Fruit fly (Drosophila melanogaster): ENCODE results near the gene sloth2.

The sloth2 gene

DNA sequence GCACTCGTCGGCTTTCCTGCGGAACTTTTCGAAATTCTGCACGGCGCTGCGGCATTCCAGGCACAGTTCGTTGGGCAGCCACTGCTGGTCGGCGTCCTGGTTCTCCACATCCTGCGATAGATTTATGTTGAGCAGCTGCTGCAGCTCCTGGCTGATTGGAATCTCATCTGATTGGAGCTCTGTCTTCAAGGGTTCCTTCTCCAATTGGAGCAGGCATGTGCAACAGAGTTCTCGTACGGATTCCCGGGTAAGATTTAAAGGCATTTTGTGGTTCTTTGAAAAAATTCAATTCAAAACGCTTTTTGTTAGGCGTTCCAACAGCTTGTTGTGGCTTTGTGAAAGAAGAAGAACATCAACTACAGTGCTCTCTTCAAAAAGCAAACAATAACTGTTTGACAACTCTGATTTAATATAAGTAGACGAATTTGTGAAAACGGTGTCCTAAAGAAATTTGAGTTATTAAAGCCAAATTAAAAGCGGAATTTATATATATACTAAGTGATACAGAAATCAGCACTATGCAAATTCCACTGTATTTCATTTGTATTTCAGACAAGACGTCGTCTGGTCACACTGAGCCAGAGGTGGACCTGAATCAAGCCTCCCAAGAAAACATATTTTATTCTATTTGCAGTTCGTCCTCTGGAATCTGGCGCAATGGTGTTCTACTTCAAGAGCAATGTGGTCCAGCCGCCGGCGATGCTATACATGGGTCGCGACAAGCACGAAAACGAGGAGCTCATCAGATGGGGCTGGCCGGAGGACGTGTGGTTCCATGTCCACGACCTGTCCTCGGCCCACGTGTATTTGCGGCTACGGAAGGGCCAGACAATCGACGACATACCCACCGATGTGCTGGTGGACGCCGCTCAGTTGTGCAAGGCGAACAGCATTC lies 2.4 kb downstream of the sloth2 start, which contains the start of the genes CG3032 and CG4593 (continued):
- TF ChIP-seq grau (tag; optimal IDR thresholded peaks at IDR 0.05) (peak; percentile 97), Atf6 (GFP tag; IDR thresholded peaks at IDR 0.05) (peak; percentile 88), cg (GFP tag; optimal IDR thresholded peaks at IDR 0.05) (no peak), Oli (tag; optimal IDR thresholded peaks at IDR 0.05) (peak; percentile 75), vnd (GFP tag; IDR thresholded peaks at IDR 0.05; ENCODE audit: partially characterized antibody) (no peak), Doc2 (GFP tag; IDR thresholded peaks at IDR 0.05) (no peak), danr (GFP tag; IDR thresholded peaks at IDR 0.05) (peak; percentile 70), CG1024 (GFP tag; IDR thresholded peaks at IDR 0.05) (peak; percentile 64), CG1603 (tag; optimal IDR thresholded peaks at IDR 0.05) (peak; percentile 83), Fer2 (tag; optimal IDR thresholded peaks at IDR 0.05) (peak; percentile 33), ind (GFP tag; optimal IDR thresholded peaks at IDR 0.05) (peak; percentile 87), CG4730 (GFP tag; IDR thresholded peaks at IDR 0.05) (peak; percentile 90), C15 (GFP tag; IDR thresholded peaks at IDR 0.05) (peak; percentile 73; the same call in 2 of the 3 replicates), ems (GFP tag; optimal IDR thresholded peaks at IDR 0.05) (peak; percentile 69), HLHmδ (GFP tag; optimal IDR thresholded peaks at IDR 0.05) (no peak), Aef1 (GFP tag; IDR thresholded peaks at IDR 0.05) (peak; percentile 92), CG43689 (GFP tag; IDR thresholded peaks at IDR 0.05) (peak; percentile 70), org-1 (GFP tag; optimal IDR thresholded peaks at IDR 0.05) (peak; percentile 40), Ssrp (tag; optimal IDR thresholded peaks at IDR 0.05) (peak; percentile 68), CG8281 (tag; optimal IDR thresholded peaks at IDR 0.05) (peak; percentile 15), h (optimal IDR thresholded peaks at IDR 0.05) (no peak), Gug (GFP tag; IDR thresholded peaks at IDR 0.05) (peak; percentile 89), Nf-YB (GFP tag; optimal IDR thresholded peaks at IDR 0.05) (peak; percentile 47), CG4820 (GFP tag; optimal IDR thresholded peaks at IDR 0.05) (peak; percentile 57), CG34422 (GFP tag; IDR thresholded peaks at IDR 0.05) (peak; percentile 92), Taf1 (GFP tag; IDR thresholded peaks at IDR 0.05) (peak; percentile 85), ewg (GFP tag; optimal IDR thresholded peaks at IDR 0.05) (peak; percentile 47), CG13894 (tag; optimal IDR thresholded peaks at IDR 0.05) (peak; percentile 60), Gsc (GFP tag; IDR thresholded peaks at IDR 0.05) (peak; percentile 41; the same call in 1 of the 2 replicates), her (GFP tag; optimal IDR thresholded peaks at IDR 0.05) (peak; percentile 18), CG12391 (tag; optimal IDR thresholded peaks at IDR 0.05) (peak; percentile 85), Hr39 (optimal IDR thresholded peaks at IDR 0.05) (no peak), CG16813 (GFP tag; IDR thresholded peaks at IDR 0.05; ENCODE audit: partially characterized antibody) (no peak), Ravus (GFP tag; IDR thresholded peaks at IDR 0.05) (peak; percentile 77), Deaf1 (tag; optimal IDR thresholded peaks at IDR 0.05) (peak; percentile 45), dimm (GFP tag; IDR thresholded peaks at IDR 0.05) (peak; percentile 68), H15 (GFP tag; IDR thresholded peaks at IDR 0.05) (peak; percentile 84), Dek (tag; optimal IDR thresholded peaks at IDR 0.05) (peak; percentile 84), Opbp (GFP tag; IDR thresholded peaks at IDR 0.05; ENCODE audit: partially characterized antibody) (no peak), Ets97D (GFP tag; optimal IDR thresholded peaks at IDR 0.05) (peak; percentile 54), Rfx (GFP tag; IDR thresholded peaks at IDR 0.05) (peak; percentile 92), hth (optimal IDR thresholded peaks at IDR 0.05) (no peak), CG7839 (tag; optimal IDR thresholded peaks at IDR 0.05) (peak; percentile 86), CG18476 (GFP tag; optimal IDR thresholded peaks at IDR 0.05) (peak; percentile 69), ttk (GFP tag; IDR thresholded peaks at IDR 0.05) (peak; percentile 80), CG2199 (GFP tag; IDR thresholded peaks at IDR 0.05) (no peak), Med (GFP tag) (peak; percentile 95), Mrtf (GFP tag; IDR thresholded peaks at IDR 0.05) (peak; percentile 90), CG1602 (GFP tag; optimal IDR thresholded peaks at IDR 0.05) (peak; percentile 74), NC2β (GFP tag; optimal IDR thresholded peaks at IDR 0.05) (peak; percentile 67)
